Worm (Caenorhabditis elegans) whole organism, L2 larva: ENCODE results near the gene rpt-3.

Experiments
- F13H6.1 ChIP-seq: sonication (generic microtip); optimal IDR thresholded peaks from 2 replicates; lab custom pipeline; 2016; ENCODE audit warnings: missing genetic modification characterization, missing compliant biosample characterization
- aly-2 ChIP-seq: fragments of 150-350 bp; optimal IDR thresholded peaks from 2 replicates; lab custom pipeline; 2014; ENCODE audit warnings: missing biosample characterization, missing genetic modification characterization
- ama-1 ChIP-seq: fragments of 150-350 bp; optimal IDR thresholded peaks from 2 replicates; lab custom pipeline; 2018; ENCODE audit warnings: inconsistent platforms
- elt-1 ChIP-seq: fragments of 150-350 bp; optimal IDR thresholded peaks from 2 replicates; lab custom pipeline; 2014; ENCODE audit warnings: missing biosample characterization, missing genetic modification characterization
- nhr-10 ChIP-seq: sonication (generic microtip); optimal IDR thresholded peaks from 2 replicates; lab custom pipeline; 2017; ENCODE audit warnings: missing biosample characterization, missing genetic modification characterization
- nhr-12 ChIP-seq: fragments of 150-350 bp; optimal IDR thresholded peaks from 2 replicates; lab custom pipeline; 2014; ENCODE audit warnings: missing biosample characterization, missing genetic modification characterization
- snpc-4 ChIP-seq: fragments of 150-350 bp; optimal IDR thresholded peaks from 2 replicates; lab custom pipeline; 2014; ENCODE audit warnings: missing biosample characterization, missing genetic modification characterization
- unc-39 ChIP-seq: fragments of 150-350 bp; optimal IDR thresholded peaks from 2 replicates; lab custom pipeline; 2014; ENCODE audit warnings: missing biosample characterization, missing genetic modification characterization

DNA sequence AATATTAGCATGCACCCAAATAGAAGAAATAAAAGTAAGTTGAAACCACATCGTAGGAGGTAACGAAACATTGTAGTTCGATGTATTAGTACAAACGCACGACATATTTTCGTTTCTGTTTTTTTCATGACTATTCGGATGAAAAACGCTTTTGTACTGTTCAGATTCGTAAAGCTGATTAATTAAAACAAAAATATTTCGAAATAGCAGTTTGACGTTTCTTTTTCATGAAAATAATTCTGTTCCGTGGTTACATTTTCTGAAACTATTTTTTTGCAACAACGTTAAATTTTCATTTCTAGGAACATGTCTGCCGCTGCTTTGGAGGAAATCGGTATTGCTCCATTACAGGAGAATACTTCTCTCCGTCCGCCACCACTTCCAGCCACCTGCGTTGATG, at the start of gene rpt-3:
- TF ChIP-seq snpc-4 = no peak
- TF ChIP-seq aly-2 (tag; lab: Kevin White, UChicago) = no peak
- no peak for TF ChIP-seq nhr-12
- no peak for TF ChIP-seq elt-1 (tag; lab: Kevin White, UChicago)
- TF ChIP-seq nhr-10 (tag; lab: Kevin White, UChicago) = no peak
- no peak for TF ChIP-seq F13H6.1 (tag; lab: Kevin White, UChicago)
- TF ChIP-seq unc-39 = no peak
- no peak for TF ChIP-seq ama-1 (lab: Kevin White, UChicago)
